Worm (Caenorhabditis elegans): ENCODE data around the gene nhr-134.

DNA sequence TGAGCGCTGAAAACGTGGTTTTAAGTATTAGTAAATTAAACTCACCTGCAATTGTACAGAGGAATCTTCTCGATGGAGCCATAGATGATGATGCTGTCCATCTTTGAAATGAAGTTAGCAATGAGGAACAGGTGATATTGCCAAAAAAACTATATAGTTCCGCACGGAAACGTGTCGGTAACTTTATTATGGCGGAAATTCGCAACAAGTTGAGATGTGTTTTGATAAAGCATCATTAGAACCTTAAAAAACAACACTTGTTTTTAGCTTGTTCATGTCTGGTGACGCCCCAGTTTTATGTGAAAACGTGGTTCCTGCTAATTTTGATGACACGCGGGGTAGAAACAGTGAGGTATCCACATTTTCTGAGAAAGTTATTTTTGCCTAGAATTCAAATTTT lies 24.8 kb upstream of the nhr-134 start, which contains the start of gene srt-40:
- TF ChIP-seq him-1 (tag; optimal IDR thresholded peaks at IDR 0.05) (no peak), dao-5 (tag; optimal IDR thresholded peaks at IDR 0.05) (no peak)

Measured in whole organism, L4/young adult.